Worm (Caenorhabditis elegans) whole organism, young adult: ENCODE results near the gene Y7A5A.7.
A peak's percentile ranks its signal among the peaks of the same experiment; 100 is the strongest.

Experiments used
- B0035.1 ChIP-seq: sonication (generic microtip); optimal IDR thresholded peaks from 2 replicates; lab custom pipeline; 2016; ENCODE audit warnings: missing genetic modification characterization, mild to moderate bottlenecking, missing compliant biosample characterization, missing genotype, missing genetic modification reagents
- F39B2.1 ChIP-seq: fragments of 200-800 bp; sonication (Bioruptor generic); IDR thresholded peaks from 2 replicates; pipeline ENCODE4 v1.3.6; 2022; ENCODE audit warnings: missing genetic modification reagents, missing genetic modification characterization, missing compliant biosample characterization
- T26A5.8 ChIP-seq: sonication (generic microtip); optimal IDR thresholded peaks from 2 replicates; lab custom pipeline; 2016; ENCODE audit warnings: missing genetic modification characterization, missing compliant biosample characterization
- ama-1 ChIP-seq, 3 experiments: fragments of 150-350 bp in 1 of 3; sonication (generic microtip) in 2 of 3; optimal IDR thresholded peaks; 2 replicates each; lab custom pipeline; 2014 to 2018; ENCODE audit warnings: missing biosample characterization in 2 of 3, missing genetic modification characterization in 2 of 3, missing genetic modification reagents in 2 of 3
- hlh-26 ChIP-seq: fragments of 200-800 bp; sonication (Bioruptor generic); conservative IDR thresholded peaks from 2 replicates; pipeline ENCODE4 v1.3.6; 2022; ENCODE audit warnings: missing genetic modification reagents, missing genetic modification characterization, missing compliant biosample characterization
- hrde-1 ChIP-seq: sonication (generic microtip); optimal IDR thresholded peaks from 2 replicates; lab custom pipeline; 2016; ENCODE audit warnings: missing genetic modification characterization, mild to moderate bottlenecking, missing compliant biosample characterization, moderate library complexity, missing genotype, missing genetic modification reagents, borderline replicate concordance
- sea-2 ChIP-seq: fragments of 200-800 bp; sonication (Bioruptor generic); IDR thresholded peaks from 2 replicates; pipeline ENCODE4 v1.3.6; 2022; ENCODE audit warnings: missing genetic modification characterization, missing compliant biosample characterization
- snpc-4 ChIP-seq, 5 experiments: fragments of 150-350 bp in 1 of 5; sonication (generic microtip) in 4 of 5; optimal IDR thresholded peaks; 2 replicates each; lab custom pipeline; 2014 to 2018; ENCODE audit warnings: missing genetic modification characterization in 5 of 5, missing biosample characterization in 3 of 5, antibody characterized with exemption in 2 of 5, mild to moderate bottlenecking in 2 of 5, missing compliant biosample characterization in 2 of 5, missing genotype in 2 of 5, moderate library complexity in 2 of 5, missing genetic modification reagents in 1 of 5
- tbp1 ChIP-seq: fragments of 200-800 bp; sonication (Bioruptor generic); optimal IDR thresholded peaks from 2 replicates; lab custom pipeline; 2018; ENCODE audit warnings: mild to moderate bottlenecking, missing genetic modification characterization, missing compliant biosample characterization
- tlf-1 ChIP-seq: fragments of 200-800 bp; sonication (Bioruptor generic); optimal IDR thresholded peaks from 2 replicates; lab custom pipeline; 2018; ENCODE audit warnings: mild to moderate bottlenecking, missing genetic modification characterization, missing compliant biosample characterization
- unc-62 ChIP-seq: fragments of 150-350 bp; optimal IDR thresholded peaks from 2 replicates; lab custom pipeline; 2014; ENCODE audit warnings: missing biosample characterization, missing genetic modification reagents, missing genetic modification characterization
- xnd-1 ChIP-seq: sonication (generic microtip); optimal IDR thresholded peaks from 2 replicates; lab custom pipeline; 2016; ENCODE audit warnings: missing genotype, missing genetic modification reagents, missing genetic modification characterization, missing compliant biosample characterization
- zfh-2 ChIP-seq: fragments of 200-800 bp; sonication (Bioruptor generic); conservative IDR thresholded peaks from 2 replicates; pipeline ENCODE4 v1.3.6; 2022; ENCODE audit warnings: missing genetic modification reagents, missing genetic modification characterization, missing compliant biosample characterization
- ztf-3 ChIP-seq: fragments of 200-800 bp; sonication (Bioruptor generic); optimal IDR thresholded peaks from 2 replicates; lab custom pipeline; 2018; ENCODE audit warnings: mild to moderate bottlenecking, missing genetic modification characterization, missing compliant biosample characterization

ce11 chrX:15796633-15797032, 7.3 kb downstream of the Y7A5A.7 start:
- TF ChIP-seq ama-1 (optimal IDR thresholded peaks at IDR 0.05; lab: Kevin White, UChicago), result no peak
- no peak for TF ChIP-seq ama-1 (GFP tag; optimal IDR thresholded peaks at IDR 0.05; lab: Kevin White, UChicago)
- TF ChIP-seq T26A5.8 (tag; lab: Kevin White, UChicago), result no peak
- no peak for TF ChIP-seq B0035.1 (tag; lab: Kevin White, UChicago)
- no peak for TF ChIP-seq zfh-2 (GFP tag; lab: Robert Waterston, UW)
- TF ChIP-seq unc-62 (GFP tag; lab: Kevin White, UChicago), result no peak
- TF ChIP-seq sea-2 (GFP tag; lab: Robert Waterston, UW), result no peak
- TF ChIP-seq snpc-4 (GFP tag; optimal IDR thresholded peaks at IDR 0.05; lab: Kevin White, UChicago), result peak; percentile 35
- TF ChIP-seq snpc-4 (tag; optimal IDR thresholded peaks at IDR 0.05; lab: Kevin White, UChicago), result peak in 1 of 4 experiments; percentile 70
- TF ChIP-seq tlf-1 (GFP tag; lab: Kevin White, UChicago), result no peak
- TF ChIP-seq hrde-1 (tag; lab: Kevin White, UChicago), result no peak
- no peak for TF ChIP-seq F39B2.1
- TF ChIP-seq ztf-3, result no peak
- no peak for TF ChIP-seq hlh-26 (GFP tag; lab: Robert Waterston, UW)
- TF ChIP-seq xnd-1 (tag; lab: Kevin White, UChicago), result no peak
- TF ChIP-seq tbp1, result peak; percentile 86
